Fruit fly (Drosophila melanogaster) whole organism, prepupa: ENCODE data around the gene fan.

Experiments used
- CG10631 ChIP-seq: fragments of 200-800 bp; sonication (Bioruptor generic); optimal IDR thresholded peaks from 2 replicates; lab custom pipeline; 2016; ENCODE audit warnings: missing biosample characterization, missing genetic modification characterization
- CG10669 ChIP-seq: fragments of 200-800 bp; sonication (Bioruptor generic); optimal IDR thresholded peaks from 3 replicates; lab custom pipeline; 2018; ENCODE audit warnings: missing biosample characterization, mild to moderate bottlenecking, missing genetic modification characterization, moderate library complexity
- CG11294 ChIP-seq: fragments of 200-800 bp; sonication (Bioruptor generic); IDR thresholded peaks from 2 replicates; pipeline ENCODE4 v1.3.6; 2022; ENCODE audit warnings: missing biosample characterization, missing genetic modification characterization
- CG11902 ChIP-seq: fragments of 200-800 bp; sonication (Bioruptor generic); optimal IDR thresholded peaks from 3 replicates; lab custom pipeline; 2016; ENCODE audit warnings: missing biosample characterization, missing genetic modification characterization
- CG15336 ChIP-seq: fragments of 200-800 bp; sonication (Bioruptor generic); IDR thresholded peaks from 2 replicates; pipeline ENCODE4 v1.3.6; 2022; ENCODE audit warnings: missing biosample characterization, missing genetic modification characterization
- CG1621 ChIP-seq: fragments of 200-800 bp; sonication (Bioruptor generic); optimal IDR thresholded peaks from 3 replicates; lab custom pipeline; 2018; ENCODE audit warnings: missing biosample characterization, mild to moderate bottlenecking, missing genetic modification characterization
- CG3032 ChIP-seq: fragments of 200-800 bp; optimal IDR thresholded peaks from 2 replicates; lab custom pipeline; 2019; ENCODE audit warnings: missing biosample characterization, mild to moderate bottlenecking, missing genetic modification characterization, moderate library complexity
- CG31627 ChIP-seq: fragments of 200-800 bp; sonication (Bioruptor generic); optimal IDR thresholded peaks from 3 replicates; lab custom pipeline; 2016; ENCODE audit warnings: missing biosample characterization, missing genetic modification characterization
- CG32006 ChIP-seq: fragments of 200-800 bp; sonication (Bioruptor generic); optimal IDR thresholded peaks from 3 replicates; lab custom pipeline; 2017; ENCODE audit warnings: missing biosample characterization, mild to moderate bottlenecking, missing genetic modification characterization
- CG34406 ChIP-seq: fragments of 200-800 bp; sonication (Bioruptor generic); optimal IDR thresholded peaks from 3 replicates; lab custom pipeline; 2016; ENCODE audit warnings: missing biosample characterization, missing genetic modification characterization
- CG3919 ChIP-seq: fragments of 200-800 bp; sonication (Bioruptor generic); optimal IDR thresholded peaks from 3 replicates; lab custom pipeline; 2016; ENCODE audit warnings: missing biosample characterization, missing genetic modification characterization
- CG4318 ChIP-seq: fragments of 200-800 bp; sonication (Bioruptor generic); optimal IDR thresholded peaks from 3 replicates; lab custom pipeline; 2017; ENCODE audit warnings: missing biosample characterization, mild to moderate bottlenecking, missing genetic modification characterization
- CG6163 ChIP-seq: fragments of 200-800 bp; sonication (Bioruptor generic); IDR thresholded peaks from 3 replicates; pipeline ENCODE4 v1.3.6; 2022; ENCODE audit warnings: missing biosample characterization, missing genetic modification characterization
- CG6808 ChIP-seq: fragments of 200-800 bp; sonication (Bioruptor generic); optimal IDR thresholded peaks from 3 replicates; lab custom pipeline; 2017; ENCODE audit warnings: missing biosample characterization, missing genetic modification characterization, mild to moderate bottlenecking, moderate library complexity, missing genetic modification reagents
- CG6854 ChIP-seq: fragments of 200-800 bp; sonication (Bioruptor generic); optimal IDR thresholded peaks from 2 replicates; lab custom pipeline; 2017; ENCODE audit warnings: missing biosample characterization, mild to moderate bottlenecking, missing genetic modification characterization
- CG8119 ChIP-seq: fragments of 200-800 bp; sonication (Bioruptor generic); IDR thresholded peaks from 3 replicates; pipeline ENCODE4 v1.3.6; 2022; ENCODE audit warnings: missing biosample characterization, missing genetic modification characterization
- CG8319 ChIP-seq: fragments of 200-800 bp; sonication (Bioruptor generic); optimal IDR thresholded peaks from 3 replicates; lab custom pipeline; 2016; ENCODE audit warnings: missing biosample characterization, missing genetic modification characterization
- CG8632 ChIP-seq: fragments of 200-800 bp; sonication (Bioruptor generic); optimal IDR thresholded peaks from 3 replicates; lab custom pipeline; 2016; ENCODE audit warnings: missing biosample characterization, missing genetic modification characterization
- CG9139 ChIP-seq: fragments of 200-800 bp; sonication (Bioruptor generic); optimal IDR thresholded peaks from 3 replicates; lab custom pipeline; 2017; ENCODE audit warnings: missing biosample characterization, mild to moderate bottlenecking, missing genetic modification characterization
- Eip78C ChIP-seq: fragments of 200-800 bp; sonication (Bioruptor generic); peaks from one replicate; lab custom pipeline; 2016; ENCODE audit warnings: missing biosample characterization, missing genetic modification characterization
- Eip93F ChIP-seq: fragments of 200-800 bp; sonication (Bioruptor generic); optimal IDR thresholded peaks from 2 replicates; lab custom pipeline; 2016; ENCODE audit warnings: missing biosample characterization, mild to moderate bottlenecking, missing genetic modification characterization
- Ets21C ChIP-seq: fragments of 200-800 bp; sonication (Bioruptor generic); optimal IDR thresholded peaks from 3 replicates; lab custom pipeline; 2016; ENCODE audit warnings: missing biosample characterization, missing genetic modification characterization
- Gug ChIP-seq: fragments of 200-800 bp; sonication (Bioruptor generic); IDR thresholded peaks from 2 replicates; pipeline ENCODE4 v1.3.6; 2022; ENCODE audit warnings: missing biosample characterization, missing genetic modification characterization
- Hr39 ChIP-seq: fragments of 200-800 bp; sonication (Bioruptor generic); optimal IDR thresholded peaks from 2 replicates; lab custom pipeline; 2016; ENCODE audit warnings: missing biosample characterization, missing genetic modification characterization
- Hr4 ChIP-seq: fragments of 200-800 bp; sonication (Bioruptor generic); optimal IDR thresholded peaks from 3 replicates; lab custom pipeline; 2016; ENCODE audit warnings: missing biosample characterization, missing genetic modification characterization
- Lpt ChIP-seq: fragments of 200-800 bp; sonication (Bioruptor generic); optimal IDR thresholded peaks from 3 replicates; lab custom pipeline; 2016; ENCODE audit warnings: missing biosample characterization, missing genetic modification characterization
- Met ChIP-seq: fragments of 200-800 bp; sonication (Bioruptor generic); optimal IDR thresholded peaks from 3 replicates; lab custom pipeline; 2016; ENCODE audit warnings: missing biosample characterization, missing genetic modification characterization
- OdsH ChIP-seq: fragments of 200-800 bp; sonication (Bioruptor generic); optimal IDR thresholded peaks from 3 replicates; lab custom pipeline; 2016; ENCODE audit warnings: missing biosample characterization, missing genetic modification characterization
- Smox ChIP-seq: fragments of 200-800 bp; sonication (Bioruptor generic); optimal IDR thresholded peaks from 3 replicates; lab custom pipeline; 2016; ENCODE audit warnings: missing biosample characterization, missing genetic modification characterization
- Sox102F ChIP-seq: fragments of 200-800 bp; sonication (Bioruptor generic); optimal IDR thresholded peaks from 2 replicates; lab custom pipeline; 2016; ENCODE audit warnings: missing biosample characterization, mild to moderate bottlenecking, missing genetic modification characterization
- Sox14 ChIP-seq: fragments of 200-800 bp; sonication (Bioruptor generic); optimal IDR thresholded peaks from 3 replicates; lab custom pipeline; 2016; ENCODE audit warnings: missing biosample characterization, missing genetic modification characterization
- cyc ChIP-seq: fragments of 200-800 bp; sonication (Bioruptor generic); optimal IDR thresholded peaks from 3 replicates; lab custom pipeline; 2016; ENCODE audit warnings: missing biosample characterization, missing genetic modification characterization
- eg ChIP-seq: fragments of 200-800 bp; sonication (Bioruptor generic); IDR thresholded peaks from 3 replicates; pipeline ENCODE4 v1.3.6; 2022; ENCODE audit warnings: missing biosample characterization, missing genetic modification characterization
- esn ChIP-seq: fragments of 200-800 bp; sonication (Bioruptor generic); optimal IDR thresholded peaks from 2 replicates; lab custom pipeline; 2016; ENCODE audit warnings: missing biosample characterization, mild to moderate bottlenecking, missing genetic modification characterization, moderate library complexity
- fd59A ChIP-seq: fragments of 200-800 bp; sonication (Bioruptor generic); optimal IDR thresholded peaks from 2 replicates; lab custom pipeline; 2017; ENCODE audit warnings: missing biosample characterization, mild to moderate bottlenecking, missing genetic modification characterization, missing genetic modification reagents
- fd85E ChIP-seq: fragments of 200-800 bp; sonication (Bioruptor generic); optimal IDR thresholded peaks from 3 replicates; lab custom pipeline; 2016; ENCODE audit warnings: missing biosample characterization, missing genetic modification characterization
- fkh ChIP-seq: fragments of 200-800 bp; sonication (Bioruptor generic); optimal IDR thresholded peaks from 3 replicates; lab custom pipeline; 2017; ENCODE audit warnings: missing biosample characterization, mild to moderate bottlenecking, missing genetic modification characterization, moderate library complexity
- lz ChIP-seq: fragments of 200-800 bp; sonication (Bioruptor generic); optimal IDR thresholded peaks from 3 replicates; lab custom pipeline; 2016; ENCODE audit warnings: missing biosample characterization, missing genetic modification characterization
- pdm3 ChIP-seq: fragments of 200-800 bp; sonication (Bioruptor generic); optimal IDR thresholded peaks from 3 replicates; lab custom pipeline; 2016; ENCODE audit warnings: missing biosample characterization, missing genetic modification characterization
- salr ChIP-seq, 2 experiments: fragments of 200-800 bp; sonication (Bioruptor generic); optimal IDR thresholded peaks; 3 replicates each; lab custom pipeline; 2016 to 2018; ENCODE audit warnings: missing biosample characterization in 2 of 2, missing genetic modification characterization in 2 of 2, mild to moderate bottlenecking in 1 of 2
- spab ChIP-seq: fragments of 200-800 bp; sonication (Bioruptor generic); optimal IDR thresholded peaks from 2 replicates; lab custom pipeline; 2017; ENCODE audit warnings: missing biosample characterization, mild to moderate bottlenecking, missing genetic modification characterization, missing genetic modification reagents
- ss ChIP-seq, 2 experiments: fragments of 200-800 bp; sonication (Bioruptor generic); optimal IDR thresholded peaks; 2 replicates in 1 of 2; 3 replicates in 1 of 2; lab custom pipeline; 2017 to 2018; ENCODE audit warnings: mild to moderate bottlenecking in 2 of 2, missing biosample characterization in 2 of 2, missing genetic modification characterization in 2 of 2, moderate library complexity in 1 of 2
- svp ChIP-seq: fragments of 200-800 bp; sonication (Bioruptor generic); peaks from one replicate; lab custom pipeline; 2016; ENCODE audit warnings: missing biosample characterization, missing genetic modification characterization
- vri ChIP-seq: fragments of 200-800 bp; sonication (Bioruptor generic); optimal IDR thresholded peaks from 3 replicates; lab custom pipeline; 2016; ENCODE audit warnings: missing biosample characterization, mild to moderate bottlenecking, missing genetic modification characterization

fan gene

dm6 chr3L:8153206-8153996, 44.5 kb downstream of the fan start (continued):
- TF ChIP-seq CG6808 = peak; percentile 47
- TF ChIP-seq CG1621 = no peak
- TF ChIP-seq OdsH = peak; percentile 90
- no peak for TF ChIP-seq Eip93F
- peak; percentile 96 for TF ChIP-seq Hr4 (GFP tag; lab: Kevin White, UChicago)
- peak in 1 of 2 experiments; percentile 55 for TF ChIP-seq ss (GFP tag; optimal IDR thresholded peaks at IDR 0.05; lab: Kevin White, UChicago)
- TF ChIP-seq CG3032 (tag; lab: Kevin White, UChicago) = peak; percentile 53
- TF ChIP-seq CG8319 (GFP tag; lab: Kevin White, UChicago) = peak; percentile 47
- TF ChIP-seq cyc (GFP tag; lab: Kevin White, UChicago) = peak; percentile 50
- TF ChIP-seq Sox14 = peak; percentile 78
- TF ChIP-seq CG10631 (GFP tag; lab: Kevin White, UChicago) = peak; percentile 80
- peak; percentile 47 for TF ChIP-seq Sox102F (GFP tag; lab: Kevin White, UChicago)
- peak; percentile 95 for TF ChIP-seq CG32006 (GFP tag; lab: Kevin White, UChicago)
- TF ChIP-seq fd85E (GFP tag; lab: Kevin White, UChicago) = no peak
- TF ChIP-seq fd59A (GFP tag; lab: Kevin White, UChicago) = peak; percentile 65
- TF ChIP-seq CG8119 (GFP tag; lab: Robert Waterston, UW) = peak; percentile 95
- peak; percentile 89 for TF ChIP-seq CG3919
- peak; percentile 17 for TF ChIP-seq vri (GFP tag; lab: Kevin White, UChicago)
- peak; percentile 97 for TF ChIP-seq CG15336 (GFP tag; lab: Robert Waterston, UW)
- TF ChIP-seq Gug (GFP tag; lab: Robert Waterston, UW) = peak; percentile 89
- peak; percentile 88 for TF ChIP-seq pdm3 (GFP tag; lab: Kevin White, UChicago)
- TF ChIP-seq lz (GFP tag; lab: Kevin White, UChicago) = peak; percentile 51
- peak; percentile 48 for TF ChIP-seq Hr39
- TF ChIP-seq CG10669 = peak; percentile 54

DNA sequence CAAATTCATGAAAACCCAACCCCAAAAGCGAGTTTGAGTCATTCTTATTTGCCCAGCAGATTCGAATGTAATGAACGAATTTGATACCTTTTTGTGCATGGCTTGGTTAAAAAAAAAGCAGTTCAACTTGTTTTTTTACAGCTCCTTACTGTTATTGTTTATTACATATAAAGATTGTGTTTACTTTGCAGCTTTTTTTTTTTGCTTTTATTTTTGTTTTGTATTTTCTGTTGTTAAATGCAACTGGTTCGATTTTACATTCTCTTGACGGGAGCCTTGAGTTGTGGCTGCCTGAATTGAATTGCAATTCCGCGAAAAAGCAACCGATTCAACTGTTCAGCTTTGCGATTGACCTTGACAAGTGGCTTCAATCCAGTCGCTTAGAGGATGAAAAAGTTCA, 45.6 kb downstream of the fan start:
- peak in 1 of 2 experiments; percentile 36 for TF ChIP-seq ss (GFP tag; optimal IDR thresholded peaks at IDR 0.05; lab: Kevin White, UChicago)
- TF ChIP-seq spab (GFP tag; lab: Kevin White, UChicago) = peak; percentile 18
- TF ChIP-seq fkh (GFP tag; lab: Kevin White, UChicago) = no peak
- TF ChIP-seq CG8632 (GFP tag; lab: Kevin White, UChicago) = peak; percentile 10
- no peak for TF ChIP-seq CG6854 (GFP tag; lab: Kevin White, UChicago)
- TF ChIP-seq salr (GFP tag; optimal IDR thresholded peaks at IDR 0.05; lab: Kevin White, UChicago) = no peak
- peak; percentile 18 for TF ChIP-seq Eip78C (GFP tag; lab: Kevin White, UChicago)
- TF ChIP-seq CG9139 (GFP tag; lab: Kevin White, UChicago) = peak; percentile 36
- TF ChIP-seq CG10669 = peak; percentile 9
- TF ChIP-seq CG1621 = no peak
- peak; percentile 37; the same call in 1 of the 2 replicates for TF ChIP-seq CG15336 (GFP tag; lab: Robert Waterston, UW)
- peak; percentile 41 for TF ChIP-seq CG6808

- TF ChIP-seq Met (no peak), CG4318 (GFP tag; lab: Kevin White, UChicago) (no peak)
- TF ChIP-seq, all 60 proteins: peak for 0
Observed at dm6 chr3L:8155324-8155723, 46.4 kb downstream of the fan start.

DNA sequence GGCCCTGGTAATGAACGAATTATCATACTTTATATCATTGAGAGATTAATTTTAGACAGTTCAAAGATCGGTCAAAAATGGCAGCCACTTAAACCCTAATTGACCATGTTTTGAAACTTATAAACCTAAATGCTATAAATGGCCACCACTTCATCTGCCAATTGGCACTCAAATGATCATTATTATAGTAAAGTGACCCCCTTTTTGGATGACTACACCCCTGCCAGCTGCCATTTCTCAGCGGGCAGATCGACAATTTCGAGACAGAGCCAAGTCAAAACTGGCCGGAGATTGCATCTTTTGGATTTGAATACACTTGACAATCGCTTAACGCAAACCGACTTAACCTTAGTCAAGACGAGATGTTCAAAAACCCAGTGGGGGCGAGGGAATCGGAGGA, 47.3 kb downstream of the fan start:
- TF ChIP-seq CG11294 (no peak), CG11902 (GFP tag; lab: Kevin White, UChicago) (no peak), svp (GFP tag; lab: Kevin White, UChicago) (peak; percentile 75), fd59A (GFP tag; lab: Kevin White, UChicago) (no peak), Sox102F (GFP tag; lab: Kevin White, UChicago) (no peak), Lpt (GFP tag; lab: Kevin White, UChicago) (no peak), eg (peak; percentile 44; the same call in 1 of the 3 replicates), ss (GFP tag; optimal IDR thresholded peaks at IDR 0.05; lab: Kevin White, UChicago) (peak in 1 of 2 experiments; percentile 22), Ets21C (no peak), CG10669 (peak; percentile 16), Smox (peak; percentile 12), CG32006 (GFP tag; lab: Kevin White, UChicago) (peak; percentile 22), esn (GFP tag; lab: Kevin White, UChicago) (peak; percentile 21), CG34406 (GFP tag; lab: Kevin White, UChicago) (peak; percentile 45), salr (GFP tag; optimal IDR thresholded peaks at IDR 0.05; lab: Kevin White, UChicago) (no peak), spab (GFP tag; lab: Kevin White, UChicago) (no peak), CG6808 (no peak), CG31627 (no peak), fkh (GFP tag; lab: Kevin White, UChicago) (no peak), fd85E (GFP tag; lab: Kevin White, UChicago) (no peak), CG6163 (GFP tag; lab: Robert Waterston, UW) (peak; percentile 68)
